Comparison of ENCODE assay signal across 4 fruit fly cellular contexts in genomic region chr3R:28883434-28883833, dm6.
TF ChIP-seq lines count a peak whose summit lies in the region.

Gene Nepl21 (plus strand): TSS chr3R:28883693.

- no peak for TF ChIP-seq CTCF in whole organism, embryonic (GFP tag; optimal IDR thresholded peaks at IDR 0.05; lab: Kevin White, UChicago)

TF ChIP-seq in whole organism, embryonic, 481 proteins besides CTCF, POLR2A, EP300 and RAD21:
- TF ChIP-seq en (GFP tag; optimal IDR thresholded peaks at IDR 0.05; lab: Kevin White, UChicago), result no peak
- TF ChIP-seq CG34376 (GFP tag; optimal IDR thresholded peaks at IDR 0.05; lab: Kevin White, UChicago), result peak; percentile 37
- no peak for TF ChIP-seq ems (GFP tag; optimal IDR thresholded peaks at IDR 0.05; lab: Kevin White, UChicago)
- no peak for TF ChIP-seq CG18764 (GFP tag; optimal IDR thresholded peaks at IDR 0.05; lab: Kevin White, UChicago)
- no peak for TF ChIP-seq lola (GFP tag; optimal IDR thresholded peaks at IDR 0.05; lab: Kevin White, UChicago)
- TF ChIP-seq CG17361 (GFP tag; IDR thresholded peaks at IDR 0.05; lab: Robert Waterston, UW), result no peak
- TF ChIP-seq cwo (GFP tag; optimal IDR thresholded peaks at IDR 0.05; lab: Kevin White, UChicago), result peak; percentile 14
TF ChIP-seq in whole organism, embryonic: peak in this region for 2.

TF ChIP-seq in whole organism, prepupa, 60 proteins besides CTCF, POLR2A, EP300 and RAD21:
- TF ChIP-seq dsx (GFP tag; optimal IDR thresholded peaks at IDR 0.05; lab: Kevin White, UChicago; ENCODE audit: poor library complexity, severe bottlenecking) (no peak), svp (GFP tag; lab: Kevin White, UChicago) (peak; percentile 100), CG7368 (GFP tag; optimal IDR thresholded peaks at IDR 0.05; lab: Kevin White, UChicago) (no peak), spab (GFP tag; optimal IDR thresholded peaks at IDR 0.05; lab: Kevin White, UChicago) (no peak), acj6 (GFP tag; optimal IDR thresholded peaks at IDR 0.05; lab: Kevin White, UChicago) (no peak)

TF ChIP-seq in whole organism, pupa, 21 proteins besides CTCF, POLR2A, EP300 and RAD21:
- no peak for TF ChIP-seq CG8301 (tag; optimal IDR thresholded peaks at IDR 0.05; lab: Kevin White, UChicago)
- TF ChIP-seq Pif1A (GFP tag; optimal IDR thresholded peaks at IDR 0.05; lab: Kevin White, UChicago), result no peak
- TF ChIP-seq EcR (GFP tag; optimal IDR thresholded peaks at IDR 0.05; lab: Kevin White, UChicago), result peak; percentile 76
- TF ChIP-seq CG4496 (GFP tag; IDR thresholded peaks at IDR 0.05; lab: Robert Waterston, UW), result no peak
- no peak for TF ChIP-seq CG12605 (GFP tag; IDR thresholded peaks at IDR 0.05; lab: Robert Waterston, UW)
- TF ChIP-seq CG8159 (tag; optimal IDR thresholded peaks at IDR 0.05; lab: Kevin White, UChicago), result no peak
- TF ChIP-seq Snoo (tag; optimal IDR thresholded peaks at IDR 0.05; lab: Kevin White, UChicago), result no peak

TF ChIP-seq in whole organism, wandering third instar larva, 38 proteins besides CTCF, POLR2A, EP300 and RAD21:
- no peak for TF ChIP-seq Hr78 (GFP tag; optimal IDR thresholded peaks at IDR 0.05; lab: Kevin White, UChicago)
- TF ChIP-seq GATAd (GFP tag; optimal IDR thresholded peaks at IDR 0.05; lab: Kevin White, UChicago), result no peak
- no peak for TF ChIP-seq Abd-B (GFP tag; optimal IDR thresholded peaks at IDR 0.05; lab: Kevin White, UChicago)
- TF ChIP-seq sv (GFP tag; optimal IDR thresholded peaks at IDR 0.05; lab: Kevin White, UChicago), result no peak
- no peak for TF ChIP-seq ey (GFP tag; optimal IDR thresholded peaks at IDR 0.05; lab: Kevin White, UChicago)
- no peak for TF ChIP-seq Rel (GFP tag; optimal IDR thresholded peaks at IDR 0.05; lab: Kevin White, UChicago)
- TF ChIP-seq Rel (tag; optimal IDR thresholded peaks at IDR 0.05; lab: Kevin White, UChicago), result peak; percentile 17
